Fruit fly (Drosophila melanogaster): ENCODE results near the gene Naa30B.

The Naa30B gene

dm6 chr3L:1488592-1489183, 16.8 kb upstream of the Naa30B start:
- TF ChIP-seq CG2199 (GFP tag; IDR thresholded peaks at IDR 0.05) (peak; percentile 81), CG7963 (GFP tag; IDR thresholded peaks at IDR 0.05; ENCODE audit: partially characterized antibody) (peak; percentile 51; the same call in 2 of the 3 replicates), unc-4 (GFP tag; IDR thresholded peaks at IDR 0.05; ENCODE audit: partially characterized antibody) (peak; percentile 55), CG14014 (GFP tag; IDR thresholded peaks at IDR 0.05) (peak; percentile 22; the same call in 1 of the 2 replicates), CG13287 (GFP tag; IDR thresholded peaks at IDR 0.05; ENCODE audit: partially characterized antibody) (peak; percentile 69), mld (GFP tag; IDR thresholded peaks at IDR 0.05; ENCODE audit: partially characterized antibody) (peak; percentile 77; the same call in 2 of the 3 replicates), Dip2 (GFP tag; IDR thresholded peaks at IDR 0.05) (no peak), nerfin-2 (GFP tag; IDR thresholded peaks at IDR 0.05; ENCODE audit: partially characterized antibody) (peak; percentile 78), unpg (GFP tag; optimal IDR thresholded peaks at IDR 0.05) (peak; percentile 1), Stat92E (GFP tag; optimal IDR thresholded peaks at IDR 0.05) (peak in 1 of 3 experiments; percentile 37), exex (tag; optimal IDR thresholded peaks at IDR 0.05) (peak; percentile 52), ato (GFP tag; IDR thresholded peaks at IDR 0.05; ENCODE audit: partially characterized antibody) (peak; percentile 76), Sry-δ (GFP tag; optimal IDR thresholded peaks at IDR 0.05) (no peak), Bdp1 (GFP tag; optimal IDR thresholded peaks at IDR 0.05) (peak; percentile 99), tna (GFP tag; IDR thresholded peaks at IDR 0.05; ENCODE audit: partially characterized antibody) (peak; percentile 70), CG34224 (GFP tag; IDR thresholded peaks at IDR 0.05; ENCODE audit: partially characterized antibody) (peak; percentile 33; the same call in 1 of the 3 replicates), Sin3A (optimal IDR thresholded peaks at IDR 0.05) (no peak), CG15514 (GFP tag; optimal IDR thresholded peaks at IDR 0.05) (peak; percentile 76), aop (GFP tag; IDR thresholded peaks at IDR 0.05) (no peak), onecut (GFP tag; IDR thresholded peaks at IDR 0.05) (peak; percentile 69), nom (GFP tag; optimal IDR thresholded peaks at IDR 0.05) (peak; percentile 17), Dll (GFP tag; IDR thresholded peaks at IDR 0.05; ENCODE audit: partially characterized antibody) (peak; percentile 52; the same call in 2 of the 4 replicates), CG1792 (GFP tag; optimal IDR thresholded peaks at IDR 0.05) (no peak), CG6854 (GFP tag; optimal IDR thresholded peaks at IDR 0.05) (peak; percentile 19), amos (GFP tag; IDR thresholded peaks at IDR 0.05; ENCODE audit: partially characterized antibody) (peak; percentile 62), CoRest (tag; optimal IDR thresholded peaks at IDR 0.05) (no peak), chinmo (GFP tag; IDR thresholded peaks at IDR 0.05; ENCODE audit: partially characterized antibody) (peak; percentile 98), CG6813 (GFP tag; optimal IDR thresholded peaks at IDR 0.05) (peak; percentile 13), CG2120 (GFP tag; optimal IDR thresholded peaks at IDR 0.05) (peak; percentile 1), gro (GFP tag; optimal IDR thresholded peaks at IDR 0.05) (no peak), CG10274 (GFP tag; optimal IDR thresholded peaks at IDR 0.05) (no peak), CG8290 (GFP tag; optimal IDR thresholded peaks at IDR 0.05) (no peak), CG8290 (tag; optimal IDR thresholded peaks at IDR 0.05) (peak in 1 of 2 experiments; percentile 52), Poxn (GFP tag; IDR thresholded peaks at IDR 0.05) (no peak), Hr78 (GFP tag; optimal IDR thresholded peaks at IDR 0.05) (peak in 1 of 2 experiments; percentile 10), CTCF (GFP tag; optimal IDR thresholded peaks at IDR 0.05) (peak; percentile 92), CG4707 (GFP tag; optimal IDR thresholded peaks at IDR 0.05) (peak; percentile 95), PHDP (tag; optimal IDR thresholded peaks at IDR 0.05) (peak; percentile 14), sens (GFP tag) (peak; percentile 81), hb (GFP tag; IDR thresholded peaks at IDR 0.05; ENCODE audit: partially characterized antibody) (no peak; the same call in 2 of the 3 replicates), Scr (GFP tag; IDR thresholded peaks at IDR 0.05; ENCODE audit: partially characterized antibody) (peak; percentile 61), ase (GFP tag; IDR thresholded peaks at IDR 0.05) (no peak), vnd (GFP tag; IDR thresholded peaks at IDR 0.05; ENCODE audit: partially characterized antibody) (peak; percentile 66), Doc3 (GFP tag; IDR thresholded peaks at IDR 0.05; ENCODE audit: partially characterized antibody) (0 out of 3 replicates have a peak, but pooled peaks have one; percentile 43), pros (GFP tag; optimal IDR thresholded peaks at IDR 0.05) (peak; percentile 100), CG16813 (GFP tag; IDR thresholded peaks at IDR 0.05; ENCODE audit: partially characterized antibody) (peak; percentile 63), tap (tag; optimal IDR thresholded peaks at IDR 0.05) (peak; percentile 27)

Data from whole organism, embryonic.